Worm (Caenorhabditis elegans) whole organism, L4 larva: ENCODE measurements around the gene F10A3.17.

Experiments
- T26A8.4 ChIP-seq: fragments of 200-800 bp; sonication (Bioruptor generic); IDR thresholded peaks from 2 replicates; pipeline ENCODE4 v1.3.6; 2022; ENCODE audit warnings: missing genetic modification characterization, missing compliant biosample characterization
- aly-2 ChIP-seq: sonication (generic microtip); optimal IDR thresholded peaks from 2 replicates; lab custom pipeline; 2018; ENCODE audit warnings: missing biosample characterization, missing genetic modification characterization
- ama-1 ChIP-seq: fragments of 150-350 bp; optimal IDR thresholded peaks from 2 replicates; lab custom pipeline; 2014; ENCODE audit warnings: inconsistent platforms, mixed read lengths
- ceh-82 ChIP-seq: sonication (generic microtip); optimal IDR thresholded peaks from 2 replicates; lab custom pipeline; 2017; ENCODE audit warnings: missing biosample characterization, missing genetic modification characterization
- dpl-1 ChIP-seq: fragments of 150-350 bp; optimal IDR thresholded peaks from 2 replicates; lab custom pipeline; 2014; ENCODE audit warnings: missing biosample characterization, missing genetic modification reagents, missing genetic modification characterization
- gei-8 ChIP-seq: fragments of 200-800 bp; sonication (Bioruptor generic); optimal IDR thresholded peaks from 2 replicates; lab custom pipeline; 2018; ENCODE audit warnings: mild to moderate bottlenecking, missing genetic modification characterization, missing compliant biosample characterization
- nhr-76 ChIP-seq: fragments of 150-350 bp; optimal IDR thresholded peaks from 2 replicates; lab custom pipeline; 2014; ENCODE audit warnings: missing biosample characterization, missing genetic modification characterization
- pha-4 ChIP-seq, 2 experiments: fragments of 150-350 bp in 1 of 2; fragments of 200-800 bp in 1 of 2; sonication (Bioruptor generic) in 1 of 2; IDR thresholded peaks in 1 of 2; optimal IDR thresholded peaks in 1 of 2; 2 replicates each; pipeline versions ENCODE4 v1.3.6 to Lab custom; 2014 to 2022; ENCODE audit warnings: missing genetic modification characterization in 2 of 2, missing genetic modification reagents in 2 of 2, missing biosample characterization in 1 of 2, missing compliant biosample characterization in 1 of 2
- tra-1 ChIP-seq: fragments of 200-800 bp; sonication (Bioruptor generic); IDR thresholded peaks from 2 replicates; pipeline ENCODE4 v1.3.6; 2022; ENCODE audit warnings: missing genetic modification reagents, missing genetic modification characterization, missing compliant biosample characterization
- unc-130 ChIP-seq: sonication (generic microtip); optimal IDR thresholded peaks from 2 replicates; lab custom pipeline; 2016; ENCODE audit warnings: missing genetic modification reagents, missing genetic modification characterization, missing compliant biosample characterization
- unc-62 ChIP-seq, 3 experiments: fragments of 150-350 bp in 1 of 3; sonication (generic microtip); optimal IDR thresholded peaks in 2 of 3; peaks in 1 of 3; 1 replicate in 1 of 3; 2 replicates in 2 of 3; lab custom pipeline; 2014 to 2017; ENCODE audit warnings: missing biosample characterization in 3 of 3, missing genetic modification characterization in 3 of 3, missing genetic modification reagents in 3 of 3, missing genotype in 1 of 3

- TF ChIP-seq pha-4 (GFP tag; IDR thresholded peaks at IDR 0.05; lab: Robert Waterston, UW): no peak
- TF ChIP-seq pha-4 (tag; optimal IDR thresholded peaks at IDR 0.05; lab: Kevin White, UChicago): no peak
- no peak for TF ChIP-seq T26A8.4 (GFP tag; lab: Robert Waterston, UW)
- no peak for TF ChIP-seq aly-2 (tag; lab: Kevin White, UChicago)
- TF ChIP-seq ama-1 (lab: Kevin White, UChicago): no peak
- TF ChIP-seq nhr-76 (tag; lab: Kevin White, UChicago): no peak
- TF ChIP-seq dpl-1 (GFP tag; lab: Kevin White, UChicago): no peak
- TF ChIP-seq unc-130 (GFP tag; lab: Kevin White, UChicago): no peak
- no peak for TF ChIP-seq ceh-82 (tag; lab: Kevin White, UChicago)
- no peak for TF ChIP-seq unc-62 (GFP tag; optimal IDR thresholded peaks at IDR 0.05 in 1 of 2; lab: Kevin White, UChicago)
- no peak for TF ChIP-seq unc-62 (tag; optimal IDR thresholded peaks at IDR 0.05; lab: Kevin White, UChicago)
- no peak for TF ChIP-seq tra-1
- no peak for TF ChIP-seq gei-8 (GFP tag; lab: Kevin White, UChicago)
Measured at ce11 chrV:16129116-16129515, 30.4 kb downstream of the F10A3.17 start.
